Fruit fly (Drosophila melanogaster): ENCODE measurements around the gene Pdk1.
A peak's percentile ranks its signal among the peaks of the same experiment; 100 is the strongest.

Gene Pdk1

DNA sequence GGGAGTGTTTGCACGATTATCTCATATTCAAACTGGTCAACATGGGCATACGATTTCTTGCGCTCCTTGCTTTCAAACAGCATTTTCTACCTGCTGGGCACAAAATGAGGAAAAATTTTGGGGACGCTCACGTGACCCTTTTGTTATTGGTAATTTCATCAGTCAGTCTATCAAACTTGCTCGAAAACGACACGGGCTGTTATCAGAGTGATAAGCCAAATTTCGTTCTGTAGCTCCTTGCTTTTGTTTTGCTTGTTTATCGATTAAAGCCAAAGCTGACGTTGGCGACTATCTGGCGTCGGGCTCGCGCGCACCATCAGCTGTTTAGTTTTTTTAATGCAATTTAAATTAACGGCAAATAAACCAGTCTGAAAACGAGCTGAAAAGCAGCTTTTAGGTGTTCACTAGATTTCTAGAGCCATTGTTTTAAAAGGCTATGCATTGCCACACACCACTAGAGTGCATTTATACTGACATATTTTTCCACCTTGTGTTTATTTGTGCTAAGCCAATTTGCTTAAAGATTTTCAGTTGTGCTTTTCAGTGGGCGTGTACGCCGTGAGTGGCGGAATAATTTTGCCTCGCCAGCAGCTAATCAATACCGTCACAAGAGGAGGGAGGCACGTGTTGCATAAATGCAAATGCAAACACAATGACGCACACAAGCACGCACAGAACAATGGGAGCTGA lies 7.5 kb downstream of the Pdk1 start (continued):
- no peak for TF ChIP-seq tx (GFP tag; optimal IDR thresholded peaks at IDR 0.05)
- peak; percentile 31 for TF ChIP-seq CG1233 (GFP tag; optimal IDR thresholded peaks at IDR 0.05)
- TF ChIP-seq CG17568 (GFP tag; optimal IDR thresholded peaks at IDR 0.05): no peak
- peak; percentile 72 for TF ChIP-seq Med (GFP tag)
- TF ChIP-seq ara (GFP tag; IDR thresholded peaks at IDR 0.05): peak; percentile 8; the same call in 1 of the 2 replicates
- TF ChIP-seq CG32772 (GFP tag; IDR thresholded peaks at IDR 0.05): no peak
- peak; percentile 44 for TF ChIP-seq mirr (GFP tag; optimal IDR thresholded peaks at IDR 0.05)
- no peak for TF ChIP-seq slbo (GFP tag; IDR thresholded peaks at IDR 0.05)
- TF ChIP-seq abd-A (tag; optimal IDR thresholded peaks at IDR 0.05): no peak
- TF ChIP-seq esg (GFP tag; conservative IDR thresholded peaks at IDR 0.05): no peak
- no peak for TF ChIP-seq D (optimal IDR thresholded peaks at IDR 0.05)
- peak; percentile 10 for TF ChIP-seq D (GFP tag; optimal IDR thresholded peaks at IDR 0.05)
- TF ChIP-seq pb (GFP tag; optimal IDR thresholded peaks at IDR 0.05): no peak
- TF ChIP-seq CG6272 (GFP tag; IDR thresholded peaks at IDR 0.05): no peak
- TF ChIP-seq stc (GFP tag; IDR thresholded peaks at IDR 0.05): no peak
- no peak for TF ChIP-seq jigr1 (GFP tag; IDR thresholded peaks at IDR 0.05)
- TF ChIP-seq gce (GFP tag; IDR thresholded peaks at IDR 0.05): 0 out of 3 replicates have a peak, but pooled peaks have one; percentile 17
- TF ChIP-seq ken (GFP tag; IDR thresholded peaks at IDR 0.05): no peak
- TF ChIP-seq ap (GFP tag; IDR thresholded peaks at IDR 0.05): no peak
- no peak for TF ChIP-seq HmgD (GFP tag; optimal IDR thresholded peaks at IDR 0.05)
- no peak for TF ChIP-seq sim (GFP tag; IDR thresholded peaks at IDR 0.05)
- TF ChIP-seq CG8281 (tag; optimal IDR thresholded peaks at IDR 0.05): peak; percentile 9
- no peak for TF ChIP-seq Sry-β (GFP tag; optimal IDR thresholded peaks at IDR 0.05)
- TF ChIP-seq ham (GFP tag; IDR thresholded peaks at IDR 0.05): no peak
- TF ChIP-seq CG6689 (GFP tag; IDR thresholded peaks at IDR 0.05): no peak
- TF ChIP-seq MESR4 (GFP tag; optimal IDR thresholded peaks at IDR 0.05): no peak
- 0 out of 2 replicates have a peak, but pooled peaks have one; percentile 7 for TF ChIP-seq Xrp1 (GFP tag; IDR thresholded peaks at IDR 0.05)
- TF ChIP-seq hkb (optimal IDR thresholded peaks at IDR 0.05): no peak
- TF ChIP-seq hkb (GFP tag; IDR thresholded peaks at IDR 0.05): no peak

DNA sequence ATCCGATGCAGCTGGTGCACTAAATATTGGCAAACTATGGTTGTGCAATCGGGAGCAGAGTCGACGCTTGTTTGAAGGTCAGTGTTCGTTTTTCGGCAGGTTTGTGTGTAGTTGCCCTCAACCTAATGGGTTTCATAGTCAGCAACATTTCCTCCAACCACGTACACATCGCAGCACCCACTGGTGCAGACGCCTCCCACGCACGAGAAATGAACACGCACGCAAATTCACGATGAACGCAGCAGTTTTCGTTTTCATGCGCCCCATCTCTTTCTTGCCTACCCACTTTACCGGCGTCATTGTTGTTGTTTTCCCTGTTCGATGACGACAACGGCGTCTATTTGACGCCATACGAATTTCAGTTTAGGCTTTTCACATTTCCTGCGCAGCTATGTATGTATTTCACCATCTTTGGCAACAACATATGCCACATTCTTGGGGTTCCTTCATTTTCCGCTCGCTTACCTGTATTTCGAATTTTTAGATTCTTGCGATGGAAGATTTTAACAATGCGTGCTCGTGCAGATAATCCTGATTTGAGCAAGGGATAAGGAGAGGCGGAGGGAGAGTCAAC lies 8.4 kb downstream of the Pdk1 start:
- no peak for TF ChIP-seq pnt (GFP tag; optimal IDR thresholded peaks at IDR 0.05)
- TF ChIP-seq sr (GFP tag; IDR thresholded peaks at IDR 0.05): peak; percentile 98
- no peak for TF ChIP-seq knrl (GFP tag; IDR thresholded peaks at IDR 0.05; ENCODE audit: partially characterized antibody)
- TF ChIP-seq CG4360 (GFP tag; IDR thresholded peaks at IDR 0.05): peak; percentile 76
- peak; percentile 73 for TF ChIP-seq Blimp-1 (GFP tag; optimal IDR thresholded peaks at IDR 0.05)
- peak; percentile 52 for TF ChIP-seq pros (GFP tag; optimal IDR thresholded peaks at IDR 0.05)
- no peak for TF ChIP-seq HmgD (GFP tag; optimal IDR thresholded peaks at IDR 0.05)
- TF ChIP-seq Med (GFP tag): peak; percentile 12
- peak; percentile 35 for TF ChIP-seq kni (GFP tag; optimal IDR thresholded peaks at IDR 0.05)
- peak; percentile 46 for TF ChIP-seq D (optimal IDR thresholded peaks at IDR 0.05)
- no peak for TF ChIP-seq D (GFP tag; optimal IDR thresholded peaks at IDR 0.05)
- no peak for TF ChIP-seq CG13894 (tag; optimal IDR thresholded peaks at IDR 0.05)
- 0 out of 3 replicates have a peak, but pooled peaks have one; percentile 15 for TF ChIP-seq CG2199 (GFP tag; IDR thresholded peaks at IDR 0.05)
- no peak for TF ChIP-seq sc (optimal IDR thresholded peaks at IDR 0.05)
- TF ChIP-seq sc (GFP tag; optimal IDR thresholded peaks at IDR 0.05): no peak
- no peak for TF ChIP-seq Gug (GFP tag; IDR thresholded peaks at IDR 0.05)
- TF ChIP-seq twi (tag; optimal IDR thresholded peaks at IDR 0.05): peak; percentile 6
- peak; percentile 24; the same call in 1 of the 3 replicates for TF ChIP-seq so (GFP tag; IDR thresholded peaks at IDR 0.05)
- TF ChIP-seq nerfin-1 (tag; optimal IDR thresholded peaks at IDR 0.05): peak; percentile 10
- TF ChIP-seq sd (tag; optimal IDR thresholded peaks at IDR 0.05): peak; percentile 74
- TF ChIP-seq disco-r (GFP tag; optimal IDR thresholded peaks at IDR 0.05): no peak
- TF ChIP-seq CG7839 (tag; optimal IDR thresholded peaks at IDR 0.05): no peak
- no peak for TF ChIP-seq pho (GFP tag; optimal IDR thresholded peaks at IDR 0.05)
- peak; percentile 70; the same call in 1 of the 4 replicates for TF ChIP-seq chinmo (GFP tag; IDR thresholded peaks at IDR 0.05; ENCODE audit: partially characterized antibody)

All from whole organism, embryonic.